Worm (Caenorhabditis elegans) whole organism, L4 larva: ENCODE data around the gene T01H10.11.

ENCODE experiments used
- D1046.2 ChIP-seq: fragments of 200-800 bp; sonication (Bioruptor generic); IDR thresholded peaks from 2 replicates; pipeline ENCODE4 v1.3.6; 2022; ENCODE audit warnings: missing genetic modification characterization, missing compliant biosample characterization
- F10B5.3 ChIP-seq: sonication (generic microtip); optimal IDR thresholded peaks from 2 replicates; lab custom pipeline; 2016; ENCODE audit warnings: mild to moderate bottlenecking, missing genetic modification characterization, missing compliant biosample characterization
- F26F4.8 ChIP-seq: fragments of 200-800 bp; sonication (Bioruptor generic); conservative IDR thresholded peaks from 2 replicates; pipeline ENCODE4 v1.3.6; 2022; ENCODE audit warnings: missing genetic modification characterization, missing compliant biosample characterization
- R02D3.7 ChIP-seq: fragments of 150-350 bp; sonication (generic microtip); optimal IDR thresholded peaks from 3 replicates; lab custom pipeline; 2014; ENCODE audit warnings: missing biosample characterization, missing genetic modification characterization
- T26A8.4 ChIP-seq: fragments of 200-800 bp; sonication (Bioruptor generic); IDR thresholded peaks from 2 replicates; pipeline ENCODE4 v1.3.6; 2022; ENCODE audit warnings: missing genetic modification characterization, missing compliant biosample characterization
- Y105C5A.15 ChIP-seq: fragments of 200-800 bp; sonication (Bioruptor generic); IDR thresholded peaks from 2 replicates; pipeline ENCODE4 v1.3.6; 2022; ENCODE audit warnings: missing genetic modification characterization, missing compliant biosample characterization
- Y48G9A.11 ChIP-seq: fragments of 200-800 bp; sonication (Bioruptor generic); IDR thresholded peaks from 2 replicates; pipeline ENCODE4 v1.3.6; 2022; ENCODE audit warnings: missing genetic modification reagents, missing genetic modification characterization, missing compliant biosample characterization
- Y5F2A.4 ChIP-seq: fragments of 200-800 bp; sonication (Bioruptor generic); optimal IDR thresholded peaks from 2 replicates; lab custom pipeline; 2018; ENCODE audit warnings: mild to moderate bottlenecking, missing genetic modification characterization, missing compliant biosample characterization
- Y75B8A.6 ChIP-seq: fragments of 200-800 bp; sonication (Bioruptor generic); IDR thresholded peaks from 2 replicates; pipeline ENCODE4 v1.3.6; 2022; ENCODE audit warnings: missing genetic modification reagents, missing genetic modification characterization, missing compliant biosample characterization
- ZK337.2 ChIP-seq: fragments of 200-800 bp; sonication (Bioruptor generic); IDR thresholded peaks from 2 replicates; pipeline ENCODE4 v1.3.6; 2022; ENCODE audit warnings: missing genetic modification reagents, missing genetic modification characterization, missing compliant biosample characterization
- ZK546.5 ChIP-seq, 2 experiments: sonication (generic microtip); optimal IDR thresholded peaks; 2 replicates each; lab custom pipeline; 2017; ENCODE audit warnings: missing biosample characterization in 2 of 2, missing genetic modification characterization in 2 of 2
- aly-2 ChIP-seq: sonication (generic microtip); optimal IDR thresholded peaks from 2 replicates; lab custom pipeline; 2018; ENCODE audit warnings: missing biosample characterization, missing genetic modification characterization
- ama-1 ChIP-seq: fragments of 150-350 bp; optimal IDR thresholded peaks from 2 replicates; lab custom pipeline; 2014; ENCODE audit warnings: inconsistent platforms, mixed read lengths
- arid-1 ChIP-seq: fragments of 200-800 bp; sonication (Bioruptor generic); conservative IDR thresholded peaks from 2 replicates; pipeline ENCODE4 v1.3.6; 2022; ENCODE audit warnings: missing genetic modification reagents, missing genetic modification characterization, missing compliant biosample characterization
- attf-4 ChIP-seq: sonication (generic microtip); optimal IDR thresholded peaks from 3 replicates; lab custom pipeline; 2017; ENCODE audit warnings: missing biosample characterization, missing genetic modification characterization
- ceh-32 ChIP-seq: sonication (generic microtip); optimal IDR thresholded peaks from 2 replicates; lab custom pipeline; 2016; ENCODE audit warnings: mild to moderate bottlenecking, missing genetic modification characterization, missing compliant biosample characterization; ENCODE audit not compliant: poor library complexity
- ceh-62 ChIP-seq: sonication (generic microtip); optimal IDR thresholded peaks from 2 replicates; lab custom pipeline; 2017; ENCODE audit warnings: missing biosample characterization, missing genetic modification characterization
- cey-2 ChIP-seq: sonication (generic microtip); optimal IDR thresholded peaks from 3 replicates; lab custom pipeline; 2017; ENCODE audit warnings: missing genetic modification characterization, mild to moderate bottlenecking, missing compliant biosample characterization, antibody characterized with exemption, borderline replicate concordance; ENCODE audit not compliant: insufficient read depth
- daf-12 ChIP-seq: fragments of 150-350 bp; optimal IDR thresholded peaks from 2 replicates; lab custom pipeline; 2014; ENCODE audit warnings: missing biosample characterization, missing genetic modification reagents, missing genetic modification characterization
- daf-19 ChIP-seq: fragments of 200-800 bp; sonication (Bioruptor generic); conservative IDR thresholded peaks from 2 replicates; pipeline ENCODE4 v1.3.6; 2022; ENCODE audit warnings: missing genetic modification characterization, missing compliant biosample characterization
- daf-8 ChIP-seq: fragments of 200-800 bp; sonication (Bioruptor generic); IDR thresholded peaks from 2 replicates; pipeline ENCODE4 v1.3.6; 2022; ENCODE audit warnings: missing genetic modification characterization, missing compliant biosample characterization
- dmd-8 ChIP-seq: fragments of 200-800 bp; sonication (Bioruptor generic); IDR thresholded peaks from 2 replicates; pipeline ENCODE4 v1.3.6; 2022; ENCODE audit warnings: missing genetic modification characterization, missing compliant biosample characterization
- dmd-9 ChIP-seq: fragments of 200-800 bp; sonication (Bioruptor generic); IDR thresholded peaks from 2 replicates; pipeline ENCODE4 v1.3.6; 2022; ENCODE audit warnings: missing genetic modification reagents, missing genetic modification characterization, missing compliant biosample characterization
- egl-27 ChIP-seq: sonication (generic microtip); optimal IDR thresholded peaks from 3 replicates; lab custom pipeline; 2017; ENCODE audit warnings: missing biosample characterization, missing genetic modification reagents, missing genetic modification characterization
- egl-43 ChIP-seq: fragments of 200-800 bp; sonication (Bioruptor generic); IDR thresholded peaks from 2 replicates; pipeline ENCODE4 v1.3.6; 2022; ENCODE audit warnings: missing genetic modification reagents, missing genetic modification characterization, missing compliant biosample characterization
- gei-8 ChIP-seq: fragments of 200-800 bp; sonication (Bioruptor generic); optimal IDR thresholded peaks from 2 replicates; lab custom pipeline; 2018; ENCODE audit warnings: mild to moderate bottlenecking, missing genetic modification characterization, missing compliant biosample characterization
- hif-1 ChIP-seq, 2 experiments: sonication (generic microtip); optimal IDR thresholded peaks; 2 replicates each; lab custom pipeline; 2016 to 2017; ENCODE audit warnings: missing compliant biosample characterization in 2 of 2, missing genetic modification characterization in 2 of 2, missing genetic modification reagents in 2 of 2, missing genotype in 2 of 2, mild to moderate bottlenecking in 1 of 2
- hlh-11 ChIP-seq: fragments of 200-800 bp; sonication (Bioruptor generic); optimal IDR thresholded peaks from 2 replicates; lab custom pipeline; 2018; ENCODE audit warnings: mild to moderate bottlenecking, missing genetic modification characterization, missing compliant biosample characterization
- hmg-1.1 ChIP-seq: fragments of 200-800 bp; sonication (Bioruptor generic); IDR thresholded peaks from 2 replicates; pipeline ENCODE4 v1.3.6; 2022; ENCODE audit warnings: missing genetic modification reagents, missing genetic modification characterization, missing compliant biosample characterization
- lin-1 ChIP-seq: fragments of 200-800 bp; sonication (Bioruptor generic); IDR thresholded peaks from 2 replicates; pipeline ENCODE4 v1.3.6; 2022; ENCODE audit warnings: missing genetic modification reagents, missing genetic modification characterization, missing compliant biosample characterization
- lin-15B ChIP-seq: fragments of 150-350 bp; sonication (generic microtip); optimal IDR thresholded peaks from 3 replicates; lab custom pipeline; 2014; ENCODE audit warnings: missing biosample characterization, missing genetic modification characterization
- lin-38 ChIP-seq: fragments of 200-800 bp; sonication (Bioruptor generic); IDR thresholded peaks from 2 replicates; pipeline ENCODE4 v1.3.6; 2022; ENCODE audit warnings: missing genetic modification reagents, missing genetic modification characterization, missing compliant biosample characterization
- lir-3 ChIP-seq: sonication (generic microtip); optimal IDR thresholded peaks from 2 replicates; lab custom pipeline; 2016; ENCODE audit warnings: mild to moderate bottlenecking, missing genetic modification characterization, missing compliant biosample characterization
- madf-5 ChIP-seq, 2 experiments: fragments of 200-800 bp; sonication (Bioruptor generic); IDR thresholded peaks; 2 replicates each; pipeline ENCODE4 v1.3.6; 2022; ENCODE audit warnings: missing compliant biosample characterization in 2 of 2, missing genetic modification characterization in 2 of 2
- mes-2 ChIP-seq: sonication (generic microtip); optimal IDR thresholded peaks from 2 replicates; lab custom pipeline; 2016; ENCODE audit warnings: missing genotype, mild to moderate bottlenecking, missing genetic modification characterization, missing compliant biosample characterization; ENCODE audit not compliant: poor library complexity, severe bottlenecking
- mxl-2 ChIP-seq: fragments of 200-800 bp; sonication (Bioruptor generic); conservative IDR thresholded peaks from 2 replicates; pipeline ENCODE4 v1.3.6; 2022; ENCODE audit warnings: missing genetic modification reagents, missing genetic modification characterization, missing compliant biosample characterization
- mxl-3 ChIP-seq: fragments of 200-800 bp; sonication (Bioruptor generic); optimal IDR thresholded peaks from 2 replicates; lab custom pipeline; 2018; ENCODE audit warnings: mild to moderate bottlenecking, missing genetic modification characterization, missing compliant biosample characterization
- nhr-11 ChIP-seq: fragments of 150-350 bp; optimal IDR thresholded peaks from 2 replicates; lab custom pipeline; 2014; ENCODE audit warnings: missing biosample characterization, missing genetic modification characterization
- nhr-237 ChIP-seq: sonication (generic microtip); optimal IDR thresholded peaks from 2 replicates; lab custom pipeline; 2017; ENCODE audit warnings: missing biosample characterization, missing genetic modification characterization
- nhr-41 ChIP-seq: fragments of 200-800 bp; sonication (Bioruptor generic); IDR thresholded peaks from 2 replicates; pipeline ENCODE4 v1.3.6; 2022; ENCODE audit warnings: missing genetic modification reagents, missing genetic modification characterization, missing compliant biosample characterization
- nhr-42 ChIP-seq: fragments of 200-800 bp; sonication (Bioruptor generic); IDR thresholded peaks from 2 replicates; pipeline ENCODE4 v1.3.6; 2022; ENCODE audit warnings: missing genetic modification characterization, missing compliant biosample characterization
- nhr-76 ChIP-seq: fragments of 150-350 bp; optimal IDR thresholded peaks from 2 replicates; lab custom pipeline; 2014; ENCODE audit warnings: missing biosample characterization, missing genetic modification characterization
- pqm-1 ChIP-seq: sonication (generic microtip); optimal IDR thresholded peaks from 2 replicates; lab custom pipeline; 2017; ENCODE audit warnings: missing biosample characterization, missing genetic modification characterization
- snpc-4 ChIP-seq: fragments of 150-350 bp; optimal IDR thresholded peaks from 2 replicates; lab custom pipeline; 2014; ENCODE audit warnings: missing biosample characterization, missing genetic modification characterization
- spr-3 ChIP-seq: fragments of 200-800 bp; sonication (Bioruptor generic); optimal IDR thresholded peaks from 2 replicates; lab custom pipeline; 2018; ENCODE audit warnings: mild to moderate bottlenecking, missing genetic modification characterization, missing compliant biosample characterization
- tag-97 ChIP-seq: fragments of 200-800 bp; sonication (Bioruptor generic); IDR thresholded peaks from 2 replicates; pipeline ENCODE4 v1.3.6; 2022; ENCODE audit warnings: missing genetic modification characterization, missing compliant biosample characterization
- unc-130 ChIP-seq: sonication (generic microtip); optimal IDR thresholded peaks from 2 replicates; lab custom pipeline; 2016; ENCODE audit warnings: missing genetic modification reagents, missing genetic modification characterization, missing compliant biosample characterization
- unc-39 ChIP-seq: sonication (generic microtip); optimal IDR thresholded peaks from 2 replicates; lab custom pipeline; 2017; ENCODE audit warnings: missing biosample characterization, missing genetic modification characterization
- zfp-3 ChIP-seq: fragments of 200-800 bp; sonication (Bioruptor generic); conservative IDR thresholded peaks from 2 replicates; pipeline ENCODE4 v1.3.6; 2022; ENCODE audit warnings: missing genetic modification reagents, missing genetic modification characterization, missing compliant biosample characterization
- zip-11 ChIP-seq: fragments of 200-800 bp; sonication (Bioruptor generic); IDR thresholded peaks from 2 replicates; pipeline ENCODE4 v1.3.6; 2022; ENCODE audit warnings: missing genetic modification characterization, missing compliant biosample characterization
- zip-2 ChIP-seq: fragments of 150-350 bp; optimal IDR thresholded peaks from 2 replicates; lab custom pipeline; 2014; ENCODE audit warnings: missing biosample characterization, missing genetic modification characterization
- ztf-7 ChIP-seq: fragments of 150-350 bp; optimal IDR thresholded peaks from 2 replicates; lab custom pipeline; 2014; ENCODE audit warnings: missing biosample characterization, missing genetic modification characterization

The T01H10.11 gene

ce11 chrX:12106004-12106403 is 17.2 kb upstream of the T01H10.11 start (continued):
- TF ChIP-seq arid-1 (GFP tag; lab: Robert Waterston, UW) (peak; percentile 94), lin-1 (peak; percentile 92), daf-12 (tag; lab: Kevin White, UChicago) (no peak), daf-19 (peak; percentile 94), Y75B8A.6 (GFP tag; lab: Robert Waterston, UW) (peak; percentile 90), ceh-32 (peak; percentile 71), lin-38 (GFP tag; lab: Robert Waterston, UW) (peak; percentile 82), dmd-9 (GFP tag; lab: Robert Waterston, UW) (peak; percentile 70; the same call in 1 of the 2 replicates), egl-43 (GFP tag; lab: Robert Waterston, UW) (no peak), ceh-62 (no peak), ama-1 (lab: Kevin White, UChicago) (no peak), attf-4 (tag; lab: Kevin White, UChicago) (no peak), daf-8 (peak; percentile 80; the same call in 1 of the 2 replicates), gei-8 (GFP tag; lab: Kevin White, UChicago) (peak; percentile 83), unc-39 (tag; lab: Kevin White, UChicago) (no peak), hmg-1.1 (peak; percentile 97), zip-2 (tag; lab: Kevin White, UChicago) (peak; percentile 83), nhr-11 (peak; percentile 52), Y5F2A.4 (GFP tag; lab: Kevin White, UChicago) (peak; percentile 84), aly-2 (tag; lab: Kevin White, UChicago) (no peak), mes-2 (tag; lab: Kevin White, UChicago) (no peak), hlh-11 (tag; lab: Kevin White, UChicago) (no peak), D1046.2 (GFP tag; lab: Robert Waterston, UW) (peak; percentile 91), snpc-4 (tag; lab: Kevin White, UChicago) (no peak), cey-2 (tag; lab: Kevin White, UChicago) (peak; percentile 84), lir-3 (peak; percentile 82), nhr-76 (tag; lab: Kevin White, UChicago) (no peak), Y48G9A.11 (GFP tag; lab: Robert Waterston, UW) (peak; percentile 74), F10B5.3 (tag; lab: Kevin White, UChicago) (peak; percentile 82), spr-3 (GFP tag; lab: Kevin White, UChicago) (peak; percentile 71), nhr-41 (GFP tag; lab: Robert Waterston, UW) (peak; percentile 94), mxl-3 (peak; percentile 76), nhr-237 (tag; lab: Kevin White, UChicago) (no peak), T26A8.4 (peak; percentile 93), pqm-1 (tag; lab: Kevin White, UChicago) (no peak), zip-11 (GFP tag; lab: Robert Waterston, UW) (peak; percentile 15; the same call in 1 of the 2 replicates), dmd-8 (GFP tag; lab: Robert Waterston, UW) (peak; percentile 95), ZK546.5 (tag; optimal IDR thresholded peaks at IDR 0.05; lab: Kevin White, UChicago) (no peak), egl-27 (tag; lab: Kevin White, UChicago) (no peak), R02D3.7 (tag; lab: Kevin White, UChicago) (peak; percentile 10), nhr-42 (GFP tag; lab: Robert Waterston, UW) (peak; percentile 77; the same call in 1 of the 2 replicates), Y105C5A.15 (GFP tag; lab: Robert Waterston, UW) (peak; percentile 93), hif-1 (tag; optimal IDR thresholded peaks at IDR 0.05; lab: Kevin White, UChicago) (peak in 1 of 2 experiments; percentile 21), ZK337.2 (GFP tag; lab: Robert Waterston, UW) (peak; percentile 80), lin-15B (tag; lab: Kevin White, UChicago) (no peak), tag-97 (GFP tag; lab: Robert Waterston, UW) (no peak), ztf-7 (tag; lab: Kevin White, UChicago) (peak; percentile 80), mxl-2 (peak; percentile 74), madf-5 (GFP tag; IDR thresholded peaks at IDR 0.05; lab: Robert Waterston, UW) (peak in 1 of 2 experiments; percentile 88), unc-130 (GFP tag; lab: Kevin White, UChicago) (peak; percentile 69), F26F4.8 (GFP tag; lab: Robert Waterston, UW) (no peak; the same call in 1 of the 2 replicates), zfp-3 (peak; percentile 76; the same call in 1 of the 2 replicates)
